Fruit fly (Drosophila melanogaster) whole organism, embryonic: Measurements from ENCODE around the gene CG10862.

ENCODE experiments used
- Ada2b ChIP-seq: fragments of 200-800 bp; sonication (Bioruptor generic); IDR thresholded peaks from 2 replicates; pipeline ENCODE4 v1.3.6; 2022; ENCODE audit warnings: missing biosample characterization, missing genetic modification characterization
- Atf-2 ChIP-seq: fragments of 200-800 bp; sonication (Bioruptor generic); optimal IDR thresholded peaks from 2 replicates; lab custom pipeline; 2016; ENCODE audit warnings: missing biosample characterization, missing genetic modification characterization
- CG10959 ChIP-seq: fragments of 200-800 bp; sonication (Bioruptor generic); IDR thresholded peaks from 2 replicates; pipeline ENCODE4 v1.3.6; 2022; ENCODE audit warnings: missing biosample characterization, missing genetic modification characterization
- CG13424 ChIP-seq: fragments of 200-800 bp; sonication (Bioruptor generic); optimal IDR thresholded peaks from 2 replicates; lab custom pipeline; 2019; ENCODE audit warnings: missing biosample characterization, mild to moderate bottlenecking, missing genetic modification characterization, moderate library complexity
- CG15696 ChIP-seq: fragments of 200-800 bp; sonication (Bioruptor generic); optimal IDR thresholded peaks from 2 replicates; lab custom pipeline; 2019; ENCODE audit warnings: missing biosample characterization, mild to moderate bottlenecking, missing genetic modification characterization, moderate library complexity
- CG1602 ChIP-seq: fragments of 200-800 bp; sonication (Bioruptor generic); optimal IDR thresholded peaks from 3 replicates; lab custom pipeline; 2016; ENCODE audit warnings: missing biosample characterization, missing genetic modification characterization
- CG17359 ChIP-seq: fragments of 200-800 bp; sonication (Bioruptor generic); optimal IDR thresholded peaks from 3 replicates; lab custom pipeline; 2018; ENCODE audit warnings: missing biosample characterization, mild to moderate bottlenecking, missing genetic modification characterization, moderate library complexity
- CG18599 ChIP-seq: fragments of 200-800 bp; sonication (Bioruptor generic); optimal IDR thresholded peaks from 3 replicates; lab custom pipeline; 2017; ENCODE audit warnings: missing biosample characterization, missing genetic modification characterization, mild to moderate bottlenecking, moderate library complexity, missing genetic modification reagents
- CG18619 ChIP-seq: fragments of 200-800 bp; sonication (Bioruptor generic); optimal IDR thresholded peaks from 3 replicates; lab custom pipeline; 2017; ENCODE audit warnings: missing biosample characterization, mild to moderate bottlenecking, missing genetic modification characterization
- CG2199 ChIP-seq: fragments of 200-800 bp; sonication (Bioruptor generic); IDR thresholded peaks from 3 replicates; pipeline ENCODE4 v1.3.6; 2022; ENCODE audit warnings: missing biosample characterization, missing genetic modification characterization
- CG2678 ChIP-seq: fragments of 200-800 bp; sonication (Bioruptor generic); optimal IDR thresholded peaks from 3 replicates; lab custom pipeline; 2019; ENCODE audit warnings: missing biosample characterization, mild to moderate bottlenecking, missing genetic modification characterization, moderate library complexity
- CG30403 ChIP-seq: fragments of 200-800 bp; sonication (Bioruptor generic); optimal IDR thresholded peaks from 3 replicates; lab custom pipeline; 2016; ENCODE audit warnings: missing biosample characterization, missing genetic modification characterization
- CG30431 ChIP-seq: fragments of 200-800 bp; sonication (Bioruptor generic); optimal IDR thresholded peaks from 2 replicates; lab custom pipeline; 2017; ENCODE audit warnings: missing biosample characterization, missing genetic modification characterization
- CG3163 ChIP-seq: fragments of 200-800 bp; sonication (Bioruptor generic); optimal IDR thresholded peaks from 3 replicates; lab custom pipeline; 2016; ENCODE audit warnings: missing biosample characterization, missing genetic modification characterization
- CG34376 ChIP-seq: fragments of 200-800 bp; sonication (Bioruptor generic); optimal IDR thresholded peaks from 2 replicates; lab custom pipeline; 2018; ENCODE audit warnings: missing biosample characterization, mild to moderate bottlenecking, missing genetic modification characterization
- CG42726 ChIP-seq: fragments of 200-800 bp; sonication (Bioruptor generic); IDR thresholded peaks from 2 replicates; pipeline ENCODE4 v1.3.6; 2022; ENCODE audit warnings: missing biosample characterization, missing genetic modification characterization; ENCODE audit not compliant: partially characterized antibody
- CG7745 ChIP-seq: fragments of 200-800 bp; sonication (Bioruptor generic); optimal IDR thresholded peaks from 2 replicates; lab custom pipeline; 2018; ENCODE audit warnings: missing biosample characterization, mild to moderate bottlenecking, missing genetic modification characterization, moderate library complexity
- CG7928 ChIP-seq: fragments of 200-800 bp; sonication (Bioruptor generic); optimal IDR thresholded peaks from 2 replicates; lab custom pipeline; 2017; ENCODE audit warnings: missing biosample characterization, mild to moderate bottlenecking, missing genetic modification characterization
- CG9215 ChIP-seq: fragments of 200-800 bp; sonication (Bioruptor generic); IDR thresholded peaks from 2 replicates; pipeline ENCODE4 v1.3.6; 2022; ENCODE audit warnings: missing biosample characterization, missing genetic modification characterization
- D19A ChIP-seq: fragments of 200-800 bp; optimal IDR thresholded peaks from 3 replicates; lab custom pipeline; 2019; ENCODE audit warnings: missing biosample characterization, mild to moderate bottlenecking, missing genetic modification characterization, moderate library complexity
- Dbx ChIP-seq: fragments of 200-800 bp; sonication (Bioruptor generic); IDR thresholded peaks from 3 replicates; pipeline ENCODE4 v1.3.6; 2022; ENCODE audit warnings: missing biosample characterization, missing genetic modification characterization
- Dref ChIP-seq: fragments of 200-800 bp; sonication (Bioruptor generic); IDR thresholded peaks from 2 replicates; pipeline ENCODE4 v1.3.6; 2022; ENCODE audit warnings: missing biosample characterization, missing genetic modification characterization
- HLH54F ChIP-seq: fragments of 200-800 bp; sonication (Bioruptor generic); optimal IDR thresholded peaks from 3 replicates; lab custom pipeline; 2016; ENCODE audit warnings: missing biosample characterization, missing genetic modification characterization
- Lhr ChIP-seq: fragments of 200-800 bp; sonication (Bioruptor generic); optimal IDR thresholded peaks from 3 replicates; lab custom pipeline; 2017; ENCODE audit warnings: mild to moderate bottlenecking, missing biosample characterization, missing genetic modification reagents, missing genetic modification characterization
- Scr ChIP-seq: fragments of 200-800 bp; sonication (Bioruptor generic); IDR thresholded peaks from 2 replicates; pipeline ENCODE4 v1.3.6; 2022; ENCODE audit warnings: missing biosample characterization, missing genetic modification characterization; ENCODE audit not compliant: partially characterized antibody
- Ssrp ChIP-seq: fragments of 200-800 bp; sonication (Bioruptor generic); optimal IDR thresholded peaks from 2 replicates; lab custom pipeline; 2018; ENCODE audit warnings: missing biosample characterization, mild to moderate bottlenecking, missing genetic modification characterization, moderate library complexity
- amos ChIP-seq: fragments of 200-800 bp; sonication (Bioruptor generic); IDR thresholded peaks from 2 replicates; pipeline ENCODE4 v1.3.6; 2022; ENCODE audit warnings: missing biosample characterization, missing genetic modification characterization; ENCODE audit not compliant: partially characterized antibody
- bsh ChIP-seq, 2 experiments: fragments of 200-800 bp; sonication (Bioruptor generic); optimal IDR thresholded peaks; 2 replicates each; lab custom pipeline; 2017 to 2018; ENCODE audit warnings: mild to moderate bottlenecking in 2 of 2, missing biosample characterization in 2 of 2, missing genetic modification characterization in 2 of 2, moderate library complexity in 1 of 2
- chn ChIP-seq: fragments of 200-800 bp; sonication (Bioruptor generic); optimal IDR thresholded peaks from 2 replicates; lab custom pipeline; 2016; ENCODE audit warnings: missing biosample characterization, missing genetic modification characterization
- dan ChIP-seq: fragments of 200-800 bp; sonication (Bioruptor generic); IDR thresholded peaks from 2 replicates; pipeline ENCODE4 v1.3.6; 2022; ENCODE audit warnings: missing biosample characterization, missing genetic modification characterization
- dmrt11E ChIP-seq: fragments of 200-800 bp; sonication (Bioruptor generic); optimal IDR thresholded peaks from 3 replicates; lab custom pipeline; 2018; ENCODE audit warnings: missing biosample characterization, mild to moderate bottlenecking, missing genetic modification characterization, moderate library complexity
- emc ChIP-seq: fragments of 200-800 bp; sonication (Bioruptor generic); optimal IDR thresholded peaks from 2 replicates; lab custom pipeline; 2016; ENCODE audit warnings: missing biosample characterization, missing genetic modification characterization
- ftz-f1 ChIP-seq: fragments of 200-800 bp; sonication (Bioruptor generic); optimal IDR thresholded peaks from 2 replicates; lab custom pipeline; 2016; ENCODE audit warnings: missing biosample characterization, missing genetic modification characterization
- gcm2 ChIP-seq: fragments of 200-800 bp; sonication (Bioruptor generic); optimal IDR thresholded peaks from 2 replicates; lab custom pipeline; 2016; ENCODE audit warnings: missing biosample characterization, missing genetic modification characterization
- hb ChIP-seq: fragments of 200-800 bp; sonication (Bioruptor generic); IDR thresholded peaks from 3 replicates; pipeline ENCODE4 v1.3.6; 2022; ENCODE audit warnings: missing biosample characterization, missing genetic modification characterization; ENCODE audit not compliant: partially characterized antibody
- lov ChIP-seq, 2 experiments: fragments of 200-800 bp in 1 of 2; fragments of >200 bp in 1 of 2; sonication (Bioruptor generic) in 1 of 2; IDR thresholded peaks in 1 of 2; optimal IDR thresholded peaks in 1 of 2; 2 replicates in 1 of 2; 3 replicates in 1 of 2; pipeline versions ENCODE4 v1.3.6 to Lab custom; 2017 to 2022; ENCODE audit warnings: missing biosample characterization in 1 of 2, missing genetic modification characterization in 1 of 2
- nerfin-1 ChIP-seq: fragments of 200-800 bp; sonication (Bioruptor generic); optimal IDR thresholded peaks from 3 replicates; lab custom pipeline; 2019; ENCODE audit warnings: missing biosample characterization, mild to moderate bottlenecking, missing genetic modification characterization, moderate library complexity
- nerfin-2 ChIP-seq: fragments of 200-800 bp; sonication (Bioruptor generic); IDR thresholded peaks from 2 replicates; pipeline ENCODE4 v1.3.6; 2022; ENCODE audit warnings: missing biosample characterization, missing genetic modification characterization; ENCODE audit not compliant: partially characterized antibody
- nmo ChIP-seq: fragments of 200-800 bp; sonication (Bioruptor generic); optimal IDR thresholded peaks from 2 replicates; lab custom pipeline; 2018; ENCODE audit warnings: missing biosample characterization, mild to moderate bottlenecking, missing genetic modification characterization, moderate library complexity
- pho ChIP-seq: fragments of 200-800 bp; sonication (Bioruptor generic); optimal IDR thresholded peaks from 2 replicates; lab custom pipeline; 2016; ENCODE audit warnings: missing biosample characterization, missing genetic modification characterization
- phol ChIP-seq: fragments of 200-800 bp; sonication (Bioruptor generic); optimal IDR thresholded peaks from 3 replicates; lab custom pipeline; 2018; ENCODE audit warnings: missing biosample characterization, mild to moderate bottlenecking, missing genetic modification characterization, moderate library complexity
- pita ChIP-seq: fragments of 200-800 bp; sonication (Bioruptor generic); optimal IDR thresholded peaks from 2 replicates; lab custom pipeline; 2017; ENCODE audit warnings: missing biosample characterization, mild to moderate bottlenecking, missing genetic modification characterization
- sisA ChIP-seq: fragments of 200-800 bp; sonication (Bioruptor generic); IDR thresholded peaks from 2 replicates; pipeline ENCODE4 v1.3.6; 2022; ENCODE audit warnings: missing biosample characterization, missing genetic modification characterization
- tin ChIP-seq: fragments of 200-800 bp; sonication (Bioruptor generic); optimal IDR thresholded peaks from 3 replicates; lab custom pipeline; 2016; ENCODE audit warnings: missing biosample characterization, missing genetic modification characterization
- twi ChIP-seq: fragments of 200-800 bp; optimal IDR thresholded peaks from 2 replicates; lab custom pipeline; 2019; ENCODE audit warnings: missing biosample characterization, mild to moderate bottlenecking, missing genetic modification characterization, moderate library complexity
- unpg ChIP-seq: fragments of 200-800 bp; sonication (Bioruptor generic); optimal IDR thresholded peaks from 3 replicates; lab custom pipeline; 2018; ENCODE audit warnings: missing biosample characterization, mild to moderate bottlenecking, missing genetic modification characterization, moderate library complexity
- zen2 ChIP-seq: fragments of 200-800 bp; sonication (Bioruptor generic); IDR thresholded peaks from 3 replicates; pipeline ENCODE4 v1.3.6; 2022; ENCODE audit warnings: missing biosample characterization, missing genetic modification characterization; ENCODE audit not compliant: partially characterized antibody

The CG10862 gene

dm6 chr3L:3639324-3639723 is 15.2 kb downstream of the CG10862 start (continued):
- TF ChIP-seq emc (GFP tag; lab: Kevin White, UChicago) (no peak), CG2199 (GFP tag; lab: Robert Waterston, UW) (no peak), nerfin-1 (no peak), bsh (GFP tag; optimal IDR thresholded peaks at IDR 0.05; lab: Kevin White, UChicago) (peak in 1 of 2 experiments; percentile 25), dan (GFP tag; lab: Robert Waterston, UW) (no peak), pita (GFP tag; lab: Kevin White, UChicago) (no peak), nerfin-2 (no peak), amos (GFP tag; lab: Robert Waterston, UW) (no peak)

dm6 chr3L:3638587-3639312 is 15.8 kb downstream of the CG10862 start:
- TF ChIP-seq CG18599 (GFP tag; lab: Kevin White, UChicago) (no peak), Atf-2 (GFP tag; lab: Kevin White, UChicago) (peak; percentile 53), CG1602 (peak; percentile 79), CG15696 (tag; lab: Kevin White, UChicago) (peak; percentile 79), Ssrp (peak; percentile 85), tin (GFP tag; lab: Kevin White, UChicago) (peak; percentile 63), chn (GFP tag; lab: Kevin White, UChicago) (peak; percentile 52), Dref (GFP tag; lab: Robert Waterston, UW) (no peak), gcm2 (GFP tag; lab: Kevin White, UChicago) (peak; percentile 57), hb (GFP tag; lab: Robert Waterston, UW) (no peak), lov (optimal IDR thresholded peaks at IDR 0.05; lab: Kevin White, UChicago) (no peak), lov (GFP tag; IDR thresholded peaks at IDR 0.05; lab: Robert Waterston, UW) (peak; percentile 77; the same call in 1 of the 3 replicates), unpg (GFP tag; lab: Kevin White, UChicago) (peak; percentile 87), D19A (peak; percentile 57), Scr (GFP tag; lab: Robert Waterston, UW) (no peak), zen2 (no peak), CG2678 (tag; lab: Kevin White, UChicago) (peak; percentile 73), CG10959 (GFP tag; lab: Robert Waterston, UW) (peak; percentile 68), CG42726 (no peak), CG18619 (GFP tag; lab: Kevin White, UChicago) (peak; percentile 60), ftz-f1 (GFP tag; lab: Kevin White, UChicago) (no peak), CG7745 (tag; lab: Kevin White, UChicago) (peak; percentile 74), pho (GFP tag; lab: Kevin White, UChicago) (no peak), CG9215 (GFP tag; lab: Robert Waterston, UW) (peak; percentile 17; the same call in 1 of the 2 replicates), CG7928 (no peak), CG3163 (GFP tag; lab: Kevin White, UChicago) (no peak), phol (tag; lab: Kevin White, UChicago) (peak; percentile 76), nmo (GFP tag; lab: Kevin White, UChicago) (peak; percentile 90), CG17359 (peak; percentile 83), Lhr (peak; percentile 73), CG30403 (GFP tag; lab: Kevin White, UChicago) (peak; percentile 81), Dbx (GFP tag; lab: Robert Waterston, UW) (no peak), sisA (GFP tag; lab: Robert Waterston, UW) (peak; percentile 79), Ada2b (GFP tag; lab: Robert Waterston, UW) (peak; percentile 45; the same call in 1 of the 2 replicates), dmrt11E (tag; lab: Kevin White, UChicago) (peak; percentile 97), HLH54F (peak; percentile 0), twi (tag; lab: Kevin White, UChicago) (peak; percentile 70), CG34376 (GFP tag; lab: Kevin White, UChicago) (no peak), CG13424 (peak; percentile 81), CG30431 (GFP tag; lab: Kevin White, UChicago) (peak; percentile 80)
